Fruit fly (Drosophila melanogaster) whole organism, wandering third instar larva: Measurements from ENCODE around the gene CG7453.

Experiments
- Abd-B ChIP-seq: fragments of >200 bp; optimal IDR thresholded peaks from 2 replicates; lab custom pipeline; 2017; ENCODE audit warnings: missing biosample characterization, missing genetic modification characterization
- CG32264 ChIP-seq: fragments of 200-800 bp; sonication (Bioruptor generic); optimal IDR thresholded peaks from 2 replicates; lab custom pipeline; 2016; ENCODE audit warnings: missing biosample characterization, missing genetic modification characterization
- CrebA ChIP-seq: fragments of 200-800 bp; sonication (Bioruptor generic); optimal IDR thresholded peaks from 2 replicates; lab custom pipeline; 2016; ENCODE audit warnings: missing biosample characterization, mild to moderate bottlenecking, missing genetic modification characterization, borderline replicate concordance
- Dfd ChIP-seq: fragments of >200 bp; optimal IDR thresholded peaks from 2 replicates; lab custom pipeline; 2017; ENCODE audit warnings: missing biosample characterization, missing genetic modification characterization
- Hr83 ChIP-seq: fragments of 200-300 bp; sonication (Bioruptor generic); optimal IDR thresholded peaks from 2 replicates; lab custom pipeline; 2016; ENCODE audit warnings: missing biosample characterization, mild to moderate bottlenecking, missing genetic modification characterization, moderate library complexity; ENCODE audit not compliant: poor library complexity, severe bottlenecking
- OdsH ChIP-seq: fragments of 200-800 bp; sonication (Bioruptor generic); optimal IDR thresholded peaks from 2 replicates; lab custom pipeline; 2016; ENCODE audit warnings: missing biosample characterization, mild to moderate bottlenecking, missing genetic modification characterization
- brk ChIP-seq: fragments of 200-800 bp; sonication (Bioruptor generic); optimal IDR thresholded peaks from 2 replicates; lab custom pipeline; 2016; ENCODE audit warnings: missing biosample characterization, mild to moderate bottlenecking, missing genetic modification characterization
- dmrt93B ChIP-seq: fragments of 200-800 bp; sonication (Bioruptor generic); optimal IDR thresholded peaks from 2 replicates; lab custom pipeline; 2018; ENCODE audit warnings: missing biosample characterization, mild to moderate bottlenecking, missing genetic modification characterization
- h ChIP-seq: fragments of 200-800 bp; sonication (Bioruptor generic); optimal IDR thresholded peaks from 3 replicates; lab custom pipeline; 2016; ENCODE audit warnings: missing biosample characterization, mild to moderate bottlenecking, missing genetic modification characterization
- jim ChIP-seq: fragments of 175-275, 200-325 bp; sonication (Bioruptor generic); optimal IDR thresholded peaks from 2 replicates; lab custom pipeline; 2016; ENCODE audit warnings: missing biosample characterization, mild to moderate bottlenecking, missing genetic modification characterization
- pan ChIP-seq: fragments of >200 bp; optimal IDR thresholded peaks from 2 replicates; lab custom pipeline; 2017
- psq ChIP-seq: fragments of 200-800 bp; sonication (Bioruptor generic); optimal IDR thresholded peaks from 3 replicates; lab custom pipeline; 2017; ENCODE audit warnings: missing biosample characterization, mild to moderate bottlenecking, missing genetic modification characterization, moderate library complexity
- usp ChIP-seq: fragments of >200 bp; optimal IDR thresholded peaks from 2 replicates; lab custom pipeline; 2017; ENCODE audit warnings: missing biosample characterization, missing genetic modification characterization

DNA sequence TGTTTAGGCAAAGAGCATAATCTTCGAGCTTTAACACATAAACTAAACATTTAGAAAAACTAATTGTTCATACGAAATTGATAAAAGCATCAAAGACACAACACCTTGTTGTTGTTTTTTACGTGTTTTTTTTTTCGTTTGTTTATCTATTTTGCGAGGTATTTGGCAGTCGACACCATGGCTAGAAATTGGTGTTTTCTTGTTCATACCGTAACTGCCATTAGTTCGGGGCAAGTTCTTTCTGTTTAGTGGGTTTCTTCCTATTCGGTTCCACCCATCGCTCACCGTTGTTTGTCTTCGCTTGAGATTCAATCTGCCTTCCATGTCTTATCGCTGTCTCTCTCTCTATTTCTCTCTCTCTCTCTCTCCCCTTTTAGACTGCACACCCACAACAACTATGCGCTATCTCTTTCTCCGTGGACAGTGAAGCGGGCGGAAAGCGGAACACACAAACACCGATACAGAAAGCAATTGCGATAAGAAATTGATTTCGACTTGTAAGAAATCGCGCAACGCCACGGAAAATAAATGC lies 33.5 kb upstream of the CG7453 start:
- TF ChIP-seq OdsH (peak; percentile 4), usp (no peak), brk (GFP tag; lab: Kevin White, UChicago) (no peak), CrebA (no peak), dmrt93B (no peak), pan (lab: Kevin White, UChicago) (no peak), jim (GFP tag; lab: Kevin White, UChicago) (no peak), Abd-B (GFP tag; lab: Kevin White, UChicago) (no peak), CG32264 (GFP tag; lab: Kevin White, UChicago) (no peak), h (GFP tag; lab: Kevin White, UChicago) (peak; percentile 36), Hr83 (GFP tag; lab: Kevin White, UChicago) (no peak), Dfd (no peak), psq (peak; percentile 43)
